Fruit fly (Drosophila melanogaster): ENCODE measurements around the gene GstO3.

GstO3 gene

DNA sequence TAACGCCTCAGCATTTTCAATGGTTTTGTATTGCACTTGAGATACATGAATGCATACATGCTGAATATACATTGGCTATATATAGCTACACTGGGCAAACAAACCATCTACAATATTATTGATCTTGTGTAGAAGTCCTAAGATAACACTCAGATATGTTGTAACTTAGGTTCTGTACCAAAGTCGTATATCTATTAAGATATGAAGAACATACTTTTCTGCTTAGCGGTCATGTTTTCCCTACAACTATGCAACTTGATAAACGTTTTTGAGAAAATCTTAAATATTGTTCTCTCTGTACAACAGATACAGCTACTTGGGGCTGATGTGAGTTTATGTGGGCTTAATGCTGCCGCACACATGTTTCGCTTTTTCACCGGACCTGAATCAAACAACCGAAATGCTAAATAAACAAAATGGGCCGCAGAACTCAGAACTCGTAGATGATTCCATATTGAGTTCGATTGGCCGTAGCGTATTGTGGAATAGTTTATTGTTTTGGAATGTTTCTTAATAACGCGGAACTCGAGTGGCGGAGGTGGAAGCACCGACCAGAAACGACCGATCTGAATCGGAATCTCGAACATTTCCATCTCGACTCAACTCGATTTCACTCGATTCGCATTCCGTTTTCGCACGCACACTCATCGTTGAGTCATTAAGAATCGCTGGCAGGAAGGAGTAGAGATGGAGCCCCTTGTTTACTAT lies 30.7 kb downstream of the GstO3 start (continued):
- TF ChIP-seq topi (GFP tag; optimal IDR thresholded peaks at IDR 0.05), result no peak
- TF ChIP-seq CG11294 (GFP tag; IDR thresholded peaks at IDR 0.05), result 0 out of 2 replicates have a peak, but pooled peaks have one; percentile 37
- TF ChIP-seq pdm3 (GFP tag; optimal IDR thresholded peaks at IDR 0.05), result peak; percentile 55
- TF ChIP-seq CG10669 (GFP tag; optimal IDR thresholded peaks at IDR 0.05), result peak; percentile 33
- TF ChIP-seq CG11902 (GFP tag; optimal IDR thresholded peaks at IDR 0.05), result no peak
- TF ChIP-seq Blimp-1 (GFP tag; optimal IDR thresholded peaks at IDR 0.05), result no peak
- peak; percentile 16 for TF ChIP-seq Met (GFP tag; optimal IDR thresholded peaks at IDR 0.05)
- no peak for TF ChIP-seq Smox (GFP tag; optimal IDR thresholded peaks at IDR 0.05)
- TF ChIP-seq CG4318 (GFP tag; optimal IDR thresholded peaks at IDR 0.05), result no peak
- peak; percentile 47 for TF ChIP-seq Sox14 (GFP tag; optimal IDR thresholded peaks at IDR 0.05)
- TF ChIP-seq spab (GFP tag; optimal IDR thresholded peaks at IDR 0.05), result peak; percentile 35
- TF ChIP-seq CG32006 (GFP tag; optimal IDR thresholded peaks at IDR 0.05), result peak; percentile 58
- no peak for TF ChIP-seq CG31627 (GFP tag; optimal IDR thresholded peaks at IDR 0.05)

DNA sequence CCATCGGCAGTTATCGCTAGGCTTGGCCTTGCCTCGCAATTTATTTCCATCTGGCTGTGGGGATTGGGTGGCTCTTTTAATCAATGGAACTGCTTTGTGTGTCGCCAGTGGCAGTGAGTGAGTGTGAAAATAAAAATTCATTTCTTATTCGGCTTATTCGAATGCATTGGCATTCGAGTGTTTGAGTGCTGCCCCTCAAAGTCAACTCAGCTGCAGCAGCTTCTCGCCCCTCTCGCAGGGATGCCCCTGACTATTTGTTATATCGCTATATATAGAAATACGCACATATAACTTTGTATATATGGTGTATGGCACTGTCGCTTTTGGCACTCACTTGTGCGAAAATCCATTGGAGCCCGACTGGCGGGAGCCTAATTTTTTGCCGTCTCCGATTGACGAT lies 32.2 kb downstream of the GstO3 start:
- peak; percentile 85 for TF ChIP-seq svp (GFP tag)
- no peak for TF ChIP-seq topi (GFP tag; optimal IDR thresholded peaks at IDR 0.05)
- TF ChIP-seq fd85E (GFP tag; optimal IDR thresholded peaks at IDR 0.05), result no peak
- TF ChIP-seq CG8319 (GFP tag; optimal IDR thresholded peaks at IDR 0.05), result no peak
- TF ChIP-seq CG15336 (GFP tag; IDR thresholded peaks at IDR 0.05), result no peak
- TF ChIP-seq CG11902 (GFP tag; optimal IDR thresholded peaks at IDR 0.05), result no peak
- no peak for TF ChIP-seq Met (GFP tag; optimal IDR thresholded peaks at IDR 0.05)
- no peak for TF ChIP-seq Sox14 (GFP tag; optimal IDR thresholded peaks at IDR 0.05)
- TF ChIP-seq acj6 (GFP tag; optimal IDR thresholded peaks at IDR 0.05), result no peak
- no peak for TF ChIP-seq CG16779 (tag; optimal IDR thresholded peaks at IDR 0.05)
- no peak for TF ChIP-seq Sox15 (GFP tag; optimal IDR thresholded peaks at IDR 0.05)
- no peak for TF ChIP-seq Eip93F (GFP tag; optimal IDR thresholded peaks at IDR 0.05)
- no peak for TF ChIP-seq Lpt (GFP tag; optimal IDR thresholded peaks at IDR 0.05)
- no peak for TF ChIP-seq Hr39 (GFP tag; optimal IDR thresholded peaks at IDR 0.05)
- peak; percentile 52 for TF ChIP-seq Eip78C (GFP tag)
- no peak for TF ChIP-seq Ets21C (GFP tag; optimal IDR thresholded peaks at IDR 0.05)
- TF ChIP-seq CG3919 (GFP tag; optimal IDR thresholded peaks at IDR 0.05), result no peak
- peak; percentile 5 for TF ChIP-seq CG32006 (GFP tag; optimal IDR thresholded peaks at IDR 0.05)
- no peak for TF ChIP-seq CG6854 (GFP tag; optimal IDR thresholded peaks at IDR 0.05)
- TF ChIP-seq CG8119 (GFP tag; IDR thresholded peaks at IDR 0.05), result peak; percentile 30; the same call in 1 of the 3 replicates
- TF ChIP-seq Smox (GFP tag; optimal IDR thresholded peaks at IDR 0.05), result no peak
- TF ChIP-seq Hr38 (GFP tag; optimal IDR thresholded peaks at IDR 0.05), result no peak
- TF ChIP-seq eg (GFP tag; IDR thresholded peaks at IDR 0.05), result 0 out of 3 replicates have a peak, but pooled peaks have one; percentile 29
- TF ChIP-seq vri (GFP tag; optimal IDR thresholded peaks at IDR 0.05), result no peak
- no peak for TF ChIP-seq CG6276 (GFP tag; optimal IDR thresholded peaks at IDR 0.05)
- no peak for TF ChIP-seq net (GFP tag; optimal IDR thresholded peaks at IDR 0.05)
- no peak for TF ChIP-seq CG7368 (GFP tag; optimal IDR thresholded peaks at IDR 0.05)
- TF ChIP-seq dsx (GFP tag; optimal IDR thresholded peaks at IDR 0.05; ENCODE audit: poor library complexity, severe bottlenecking), result peak; percentile 41
- no peak for TF ChIP-seq Hr4 (GFP tag; optimal IDR thresholded peaks at IDR 0.05)
- TF ChIP-seq CG10669 (GFP tag; optimal IDR thresholded peaks at IDR 0.05), result no peak
- TF ChIP-seq fd59A (GFP tag; optimal IDR thresholded peaks at IDR 0.05), result no peak
- no peak for TF ChIP-seq cyc (GFP tag; optimal IDR thresholded peaks at IDR 0.05)
- no peak for TF ChIP-seq CG11294 (GFP tag; IDR thresholded peaks at IDR 0.05)
- peak; percentile 20 for TF ChIP-seq CG6808 (GFP tag; optimal IDR thresholded peaks at IDR 0.05)
- TF ChIP-seq CG6163 (GFP tag; IDR thresholded peaks at IDR 0.05), result no peak
- no peak for TF ChIP-seq Sox102F (GFP tag; optimal IDR thresholded peaks at IDR 0.05)
- TF ChIP-seq Eip75B (GFP tag; optimal IDR thresholded peaks at IDR 0.05), result peak; percentile 20
- TF ChIP-seq ss (GFP tag; optimal IDR thresholded peaks at IDR 0.05), result peak in 1 of 2 experiments; percentile 32
- no peak for TF ChIP-seq Gug (GFP tag; IDR thresholded peaks at IDR 0.05)

Data from whole organism, prepupa.